Fruit fly (Drosophila melanogaster): ENCODE results near the gene unc79.

- TF ChIP-seq fkh (GFP tag; optimal IDR thresholded peaks at IDR 0.05) (no peak), CG6808 (GFP tag; optimal IDR thresholded peaks at IDR 0.05) (peak; percentile 55), CG6276 (GFP tag; optimal IDR thresholded peaks at IDR 0.05) (peak; percentile 61)
Observed at dm6 chr3R:19255255-19255654, 9.3 kb upstream of the unc79 start.

All from whole organism, prepupa.